Fruit fly (Drosophila melanogaster): ENCODE results near the gene Tl.
A peak's percentile ranks its signal among the peaks of the same experiment; 100 is the strongest.

Tl gene

dm6 chr3R:26886283-26886689 is 87.4 kb downstream of the Tl start (continued):
- TF ChIP-seq GATAe (GFP tag; conservative IDR thresholded peaks at IDR 0.05): no peak
- TF ChIP-seq en (GFP tag; optimal IDR thresholded peaks at IDR 0.05): no peak
- TF ChIP-seq CG9932 (GFP tag; IDR thresholded peaks at IDR 0.05): peak; percentile 30; the same call in 1 of the 2 replicates
- TF ChIP-seq sisA (GFP tag; IDR thresholded peaks at IDR 0.05): 0 out of 2 replicates have a peak, but pooled peaks have one; percentile 24
- peak; percentile 37 for TF ChIP-seq sqz (GFP tag; optimal IDR thresholded peaks at IDR 0.05)
- TF ChIP-seq amos (GFP tag; IDR thresholded peaks at IDR 0.05; ENCODE audit: partially characterized antibody): no peak
- TF ChIP-seq Doc2 (GFP tag; IDR thresholded peaks at IDR 0.05): no peak
- no peak for TF ChIP-seq rib (GFP tag; IDR thresholded peaks at IDR 0.05)
- TF ChIP-seq ems (GFP tag; optimal IDR thresholded peaks at IDR 0.05): no peak
- TF ChIP-seq unc-4 (GFP tag; IDR thresholded peaks at IDR 0.05; ENCODE audit: partially characterized antibody): no peak
- TF ChIP-seq CG3065 (GFP tag; optimal IDR thresholded peaks at IDR 0.05): peak; percentile 41
- peak; percentile 76 for TF ChIP-seq phol (tag; optimal IDR thresholded peaks at IDR 0.05)
- TF ChIP-seq CG10565 (GFP tag; optimal IDR thresholded peaks at IDR 0.05): no peak
- TF ChIP-seq Xrp1 (GFP tag; IDR thresholded peaks at IDR 0.05): peak; percentile 85
- TF ChIP-seq Blimp-1 (GFP tag; optimal IDR thresholded peaks at IDR 0.05): peak; percentile 73
- TF ChIP-seq CG9797 (GFP tag; optimal IDR thresholded peaks at IDR 0.05): no peak
- peak; percentile 60 for TF ChIP-seq Ptx1 (GFP tag; IDR thresholded peaks at IDR 0.05)
- no peak for TF ChIP-seq CG14965 (GFP tag; optimal IDR thresholded peaks at IDR 0.05; ENCODE audit: borderline replicate concordance)
- no peak for TF ChIP-seq CG42726 (GFP tag; IDR thresholded peaks at IDR 0.05; ENCODE audit: partially characterized antibody)
- TF ChIP-seq nmo (GFP tag; optimal IDR thresholded peaks at IDR 0.05): peak; percentile 83
- TF ChIP-seq nerfin-1 (tag; optimal IDR thresholded peaks at IDR 0.05): peak; percentile 62
- peak; percentile 59; the same call in 1 of the 3 replicates for TF ChIP-seq zfh1 (GFP tag; IDR thresholded peaks at IDR 0.05)
- no peak for TF ChIP-seq CG9876 (GFP tag; optimal IDR thresholded peaks at IDR 0.05)
- TF ChIP-seq pnt (GFP tag; optimal IDR thresholded peaks at IDR 0.05): no peak
- peak; percentile 6 for TF ChIP-seq kni (GFP tag; optimal IDR thresholded peaks at IDR 0.05)
- TF ChIP-seq NC2β (GFP tag; optimal IDR thresholded peaks at IDR 0.05): no peak
- peak; percentile 12; the same call in 1 of the 2 replicates for TF ChIP-seq gt (GFP tag; IDR thresholded peaks at IDR 0.05)
- TF ChIP-seq HLH4C (GFP tag; IDR thresholded peaks at IDR 0.05; ENCODE audit: partially characterized antibody): no peak
- TF ChIP-seq CG10543 (GFP tag; optimal IDR thresholded peaks at IDR 0.05): peak; percentile 56
- TF ChIP-seq CG2889 (GFP tag; IDR thresholded peaks at IDR 0.05): 0 out of 3 replicates have a peak, but pooled peaks have one; percentile 32
- TF ChIP-seq CG3995 (GFP tag; optimal IDR thresholded peaks at IDR 0.05): no peak
- peak; percentile 55 for TF ChIP-seq Rfx (GFP tag; IDR thresholded peaks at IDR 0.05)
- peak; percentile 70 for TF ChIP-seq lmd (GFP tag; IDR thresholded peaks at IDR 0.05)
- TF ChIP-seq CG6689 (GFP tag; IDR thresholded peaks at IDR 0.05): peak; percentile 70; the same call in 1 of the 2 replicates
- no peak for TF ChIP-seq hbn (GFP tag; IDR thresholded peaks at IDR 0.05; ENCODE audit: partially characterized antibody)
- TF ChIP-seq Meics (GFP tag; optimal IDR thresholded peaks at IDR 0.05): peak; percentile 50
- TF ChIP-seq CG5180 (GFP tag; optimal IDR thresholded peaks at IDR 0.05): peak; percentile 49
- TF ChIP-seq D19B (GFP tag; optimal IDR thresholded peaks at IDR 0.05): no peak
- TF ChIP-seq disco-r (GFP tag; optimal IDR thresholded peaks at IDR 0.05): no peak
- no peak for TF ChIP-seq dm (GFP tag; optimal IDR thresholded peaks at IDR 0.05)
- TF ChIP-seq lola (GFP tag; optimal IDR thresholded peaks at IDR 0.05): peak in 1 of 3 experiments; percentile 85
- peak; percentile 62 for TF ChIP-seq CG17359 (tag; optimal IDR thresholded peaks at IDR 0.05)
- no peak for TF ChIP-seq schlank (tag; optimal IDR thresholded peaks at IDR 0.05)
- TF ChIP-seq CG10267 (tag; optimal IDR thresholded peaks at IDR 0.05): peak; percentile 80
- TF ChIP-seq Mes4 (GFP tag; optimal IDR thresholded peaks at IDR 0.05): no peak
- no peak for TF ChIP-seq BEAF-32 (GFP tag; optimal IDR thresholded peaks at IDR 0.05)
- TF ChIP-seq pho (GFP tag; optimal IDR thresholded peaks at IDR 0.05): no peak
- TF ChIP-seq Oli (tag; optimal IDR thresholded peaks at IDR 0.05): peak; percentile 76
- peak; percentile 23; the same call in 1 of the 2 replicates for TF ChIP-seq E2f1 (GFP tag; IDR thresholded peaks at IDR 0.05)
- no peak for TF ChIP-seq CG4282 (GFP tag; optimal IDR thresholded peaks at IDR 0.05)
